Worm (Caenorhabditis elegans): ENCODE results near the gene Y39A1A.22.

Gene Y39A1A.22

DNA sequence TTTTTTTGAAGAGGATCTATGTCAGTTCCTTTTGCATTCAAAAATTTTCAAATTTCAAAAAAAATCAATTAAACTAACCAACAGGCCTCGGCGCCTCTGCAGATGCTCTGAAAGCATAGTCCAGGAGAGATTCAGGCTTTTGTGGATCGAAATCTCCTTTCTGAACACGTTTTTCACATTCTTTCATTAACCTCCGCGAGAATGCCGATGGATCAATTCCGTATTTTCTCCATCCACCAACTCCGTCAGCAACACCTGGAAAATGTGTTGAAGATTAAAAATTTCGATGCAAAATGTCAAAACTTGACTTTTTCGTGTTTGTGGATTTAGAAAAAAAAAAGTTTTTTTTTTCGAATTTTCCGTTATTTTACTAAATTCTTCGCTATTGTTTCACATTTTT lies 7.7 kb upstream of the Y39A1A.22 start (continued):
- TF ChIP-seq nhr-41 (GFP tag; IDR thresholded peaks at IDR 0.05): no peak
- no peak for TF ChIP-seq nhr-10 (tag; optimal IDR thresholded peaks at IDR 0.05)
- TF ChIP-seq mdl-1 (tag; optimal IDR thresholded peaks at IDR 0.05): no peak
- no peak for TF ChIP-seq spr-1 (tag; optimal IDR thresholded peaks at IDR 0.05)
- no peak for TF ChIP-seq Y105C5A.15 (GFP tag; IDR thresholded peaks at IDR 0.05)
- TF ChIP-seq ZK546.5 (tag; optimal IDR thresholded peaks at IDR 0.05): no peak
- peak; percentile 44; the same call in 1 of the 2 replicates for TF ChIP-seq egl-43 (GFP tag; IDR thresholded peaks at IDR 0.05)
- TF ChIP-seq hlh-11 (tag; optimal IDR thresholded peaks at IDR 0.05): no peak
- no peak for TF ChIP-seq ceh-32 (tag; optimal IDR thresholded peaks at IDR 0.05; ENCODE audit: poor library complexity)
- TF ChIP-seq dmd-9 (GFP tag; IDR thresholded peaks at IDR 0.05): 0 out of 2 replicates have a peak, but pooled peaks have one; percentile 6
- TF ChIP-seq unc-130 (GFP tag; optimal IDR thresholded peaks at IDR 0.05): no peak
- TF ChIP-seq nhr-6 (tag; optimal IDR thresholded peaks at IDR 0.05): no peak
- no peak for TF ChIP-seq mxl-3 (GFP tag; optimal IDR thresholded peaks at IDR 0.05)
- no peak for TF ChIP-seq aly-2 (tag; optimal IDR thresholded peaks at IDR 0.05)
- no peak for TF ChIP-seq hlh-30 (tag; optimal IDR thresholded peaks at IDR 0.05; ENCODE audit: insufficient read depth)
- no peak for TF ChIP-seq zfp-2 (tag; optimal IDR thresholded peaks at IDR 0.05)
- no peak for TF ChIP-seq tag-97 (GFP tag; IDR thresholded peaks at IDR 0.05)
- no peak for TF ChIP-seq madf-9 (GFP tag; conservative IDR thresholded peaks at IDR 0.05)
- no peak for TF ChIP-seq ceh-28 (tag; optimal IDR thresholded peaks at IDR 0.05)
- TF ChIP-seq lin-29 (GFP tag; IDR thresholded peaks at IDR 0.05): no peak
- TF ChIP-seq mes-2 (tag; optimal IDR thresholded peaks at IDR 0.05; ENCODE audit: poor library complexity, severe bottlenecking): no peak
- TF ChIP-seq jun-1 (tag; optimal IDR thresholded peaks at IDR 0.05): no peak
- no peak for TF ChIP-seq dpl-1 (GFP tag; optimal IDR thresholded peaks at IDR 0.05)
- peak; percentile 29; the same call in 1 of the 2 replicates for TF ChIP-seq T26A8.4 (GFP tag; IDR thresholded peaks at IDR 0.05)
- 0 out of 2 replicates have a peak, but pooled peaks have one; percentile 15 for TF ChIP-seq dmd-6 (GFP tag; IDR thresholded peaks at IDR 0.05)
- no peak for TF ChIP-seq R02D3.7 (tag; optimal IDR thresholded peaks at IDR 0.05)
- TF ChIP-seq nhr-102 (tag; optimal IDR thresholded peaks at IDR 0.05): no peak
- TF ChIP-seq lsy-2 (tag; optimal IDR thresholded peaks at IDR 0.05): peak in 1 of 2 experiments; percentile 10
- TF ChIP-seq fos-1 (tag; optimal IDR thresholded peaks at IDR 0.05): no peak
- no peak for TF ChIP-seq daf-19 (GFP tag; conservative IDR thresholded peaks at IDR 0.05)
- TF ChIP-seq sdz-12 (GFP tag; optimal IDR thresholded peaks at IDR 0.05): peak; percentile 68
- no peak for TF ChIP-seq zip-2 (tag; optimal IDR thresholded peaks at IDR 0.05)
- no peak for TF ChIP-seq pqm-1 (tag; optimal IDR thresholded peaks at IDR 0.05)
- TF ChIP-seq madf-5 (GFP tag; IDR thresholded peaks at IDR 0.05): no peak

DNA sequence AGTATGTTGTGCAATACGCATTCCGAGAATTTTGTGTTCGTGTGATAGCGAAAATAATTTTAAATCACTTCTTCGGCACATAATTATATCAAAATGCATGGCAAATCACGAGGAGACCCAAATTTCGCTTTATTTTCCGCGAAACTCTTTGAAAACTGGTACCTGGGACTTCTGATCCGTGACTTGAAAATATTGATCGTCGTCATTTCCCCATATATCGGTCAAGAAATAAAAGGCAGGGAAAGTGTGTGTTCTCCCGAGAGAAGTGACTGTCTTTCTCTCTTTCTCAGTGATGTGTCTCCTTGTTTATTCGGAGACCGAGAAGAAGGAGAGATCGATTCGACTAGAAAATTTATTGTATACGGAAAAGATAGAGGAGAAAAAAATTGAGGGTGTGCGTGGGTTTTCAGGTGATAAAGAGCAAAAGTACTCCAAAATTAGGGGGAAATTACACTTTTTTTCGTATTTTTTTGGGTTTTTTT lies 4.4 kb upstream of the Y39A1A.22 start, which contains the start of gene W09D10.5:
Gene W09D10.5, minus strand, starts transcription at position 345 of the 482 bp plus-strand sequence.
- TF ChIP-seq F49E8.2 (tag; optimal IDR thresholded peaks at IDR 0.05; ENCODE audit: borderline replicate concordance) (no peak), hlh-11 (tag; optimal IDR thresholded peaks at IDR 0.05) (peak; percentile 57), sdz-12 (GFP tag; optimal IDR thresholded peaks at IDR 0.05) (peak; percentile 27), nhr-102 (tag; optimal IDR thresholded peaks at IDR 0.05) (peak; percentile 9), lim-7 (GFP tag; IDR thresholded peaks at IDR 0.05) (peak; percentile 63; the same call in 1 of the 2 replicates), mes-2 (tag; optimal IDR thresholded peaks at IDR 0.05; ENCODE audit: poor library complexity, severe bottlenecking) (peak; percentile 41), dve-1 (tag; optimal IDR thresholded peaks at IDR 0.05; ENCODE audit: insufficient read depth) (peak; percentile 67), tra-1 (GFP tag; IDR thresholded peaks at IDR 0.05) (no peak), hmg-1.1 (GFP tag; IDR thresholded peaks at IDR 0.05) (peak; percentile 42; the same call in 1 of the 2 replicates), Y48G9A.11 (GFP tag; IDR thresholded peaks at IDR 0.05) (no peak), ctbp-1 (GFP tag; IDR thresholded peaks at IDR 0.05) (0 out of 2 replicates have a peak, but pooled peaks have one; percentile 39), daf-19 (GFP tag; conservative IDR thresholded peaks at IDR 0.05) (0 out of 2 replicates have a peak, but pooled peaks have one; percentile 27), ama-1 (optimal IDR thresholded peaks at IDR 0.05) (peak; percentile 84), nhr-28 (tag; optimal IDR thresholded peaks at IDR 0.05) (peak; percentile 76), snpc-1.2 (GFP tag; IDR thresholded peaks at IDR 0.05) (peak; percentile 59; the same call in 1 of the 2 replicates), F26F4.8 (GFP tag; conservative IDR thresholded peaks at IDR 0.05) (peak; percentile 56; the same call in 1 of the 2 replicates), T26A8.4 (GFP tag; IDR thresholded peaks at IDR 0.05) (peak; percentile 55), saeg-2 (GFP tag; IDR thresholded peaks at IDR 0.05) (no peak), nhr-42 (GFP tag; IDR thresholded peaks at IDR 0.05) (0 out of 2 replicates have a peak, but pooled peaks have one; percentile 35), unc-62 (GFP tag; optimal IDR thresholded peaks at IDR 0.05 in 1 of 2) (peak in 1 of 2 experiments; percentile 62), unc-62 (tag; optimal IDR thresholded peaks at IDR 0.05) (no peak), mep-1 (tag; optimal IDR thresholded peaks at IDR 0.05) (no peak), spr-1 (tag; optimal IDR thresholded peaks at IDR 0.05) (peak; percentile 25)

All from whole organism, L4 larva.